Worm (Caenorhabditis elegans) whole organism, midembryonic: Measurements from ENCODE around the gene ZC443.7.

ENCODE experiments used
- T22C8.4 ChIP-seq: fragments of 200-800 bp; sonication (Bioruptor generic); IDR thresholded peaks from 2 replicates; pipeline ENCODE4 v1.3.6; 2022; ENCODE audit warnings: missing genetic modification characterization, missing compliant biosample characterization
- cog-1 ChIP-seq: sonication (generic microtip); optimal IDR thresholded peaks from 2 replicates; lab custom pipeline; 2016; ENCODE audit warnings: missing genetic modification characterization, missing compliant biosample characterization
- flt-1 ChIP-seq: fragments of 200-800 bp; sonication (Bioruptor generic); IDR thresholded peaks from 2 replicates; pipeline ENCODE4 v1.3.6; 2022; ENCODE audit warnings: missing genetic modification characterization, missing compliant biosample characterization
- klf-2 ChIP-seq: fragments of 200-800 bp; sonication (Bioruptor generic); conservative IDR thresholded peaks from 2 replicates; pipeline ENCODE4 v1.3.6; 2022; ENCODE audit warnings: missing genetic modification reagents, missing genetic modification characterization, missing compliant biosample characterization
- med-1 ChIP-seq: sonication (generic microtip); optimal IDR thresholded peaks from 2 replicates; lab custom pipeline; 2017; ENCODE audit warnings: missing genetic modification characterization, mild to moderate bottlenecking, missing compliant biosample characterization, antibody characterized with exemption, missing genetic modification reagents; ENCODE audit not compliant: insufficient read depth
- ref-1 ChIP-seq: fragments of 200-800 bp; sonication (Bioruptor generic); conservative IDR thresholded peaks from 2 replicates; pipeline ENCODE4 v1.3.6; 2022; ENCODE audit warnings: missing genetic modification reagents, missing genetic modification characterization, missing compliant biosample characterization
- tab-1 ChIP-seq: fragments of 200-800 bp; sonication (Bioruptor generic); IDR thresholded peaks from 2 replicates; pipeline ENCODE4 v1.3.6; 2022; ENCODE audit warnings: missing genetic modification characterization, missing compliant biosample characterization
- ztf-23 ChIP-seq: fragments of 200-800 bp; sonication (Bioruptor generic); IDR thresholded peaks from 2 replicates; pipeline ENCODE4 v1.3.6; 2022; ENCODE audit warnings: missing genetic modification reagents, missing genetic modification characterization, missing compliant biosample characterization
- ztf-29 ChIP-seq: fragments of 200-800 bp; sonication (Bioruptor generic); IDR thresholded peaks from 2 replicates; pipeline ENCODE4 v1.3.6; 2022; ENCODE audit warnings: missing genetic modification reagents, missing genetic modification characterization, missing compliant biosample characterization

- TF ChIP-seq ztf-23 (GFP tag; lab: Robert Waterston, UW), result no peak
- TF ChIP-seq ref-1, result no peak
- no peak for TF ChIP-seq tab-1 (GFP tag; lab: Robert Waterston, UW)
- no peak for TF ChIP-seq flt-1 (GFP tag; lab: Robert Waterston, UW)
- TF ChIP-seq med-1 (GFP tag; lab: Kevin White, UChicago), result no peak
- no peak for TF ChIP-seq T22C8.4
- TF ChIP-seq klf-2 (GFP tag; lab: Robert Waterston, UW), result no peak
- no peak for TF ChIP-seq cog-1 (tag; lab: Kevin White, UChicago)
- TF ChIP-seq ztf-29, result no peak
These were observed 3.0 kb upstream of the ZC443.7 start, which contains the start of gene srbc-45 for ce11 chrV:12803274-12803673.
